Worm (Caenorhabditis elegans) whole organism, late embryonic: ENCODE data around the gene kcc-3.

ENCODE experiments used
- C38D4.7 ChIP-seq: fragments of 200-800 bp; sonication (Bioruptor generic); optimal IDR thresholded peaks from 2 replicates; lab custom pipeline; 2018; ENCODE audit warnings: mild to moderate bottlenecking, missing genetic modification characterization, moderate library complexity, missing compliant biosample characterization
- T23F11.4 ChIP-seq: fragments of 200-800 bp; sonication (Bioruptor generic); optimal IDR thresholded peaks from 2 replicates; lab custom pipeline; 2018; ENCODE audit warnings: mild to moderate bottlenecking, missing genetic modification characterization, missing compliant biosample characterization
- ahr-1 ChIP-seq: sonication (generic microtip); optimal IDR thresholded peaks from 2 replicates; lab custom pipeline; 2016; ENCODE audit warnings: missing genetic modification characterization, missing compliant biosample characterization
- ama-1 ChIP-seq: fragments of 150-350 bp; optimal IDR thresholded peaks from 2 replicates; lab custom pipeline; 2014
- ceh-14 ChIP-seq: sonication (generic microtip); optimal IDR thresholded peaks from 2 replicates; lab custom pipeline; 2016; ENCODE audit warnings: missing genotype, missing genetic modification characterization, missing compliant biosample characterization
- pqm-1 ChIP-seq: sonication (generic microtip); optimal IDR thresholded peaks from 2 replicates; lab custom pipeline; 2016; ENCODE audit warnings: missing genetic modification characterization, missing compliant biosample characterization
- rnt-1 ChIP-seq: sonication (generic microtip); optimal IDR thresholded peaks from 2 replicates; lab custom pipeline; 2016; ENCODE audit warnings: missing genetic modification characterization, missing compliant biosample characterization
- syd-9 ChIP-seq: sonication (generic microtip); optimal IDR thresholded peaks from 2 replicates; lab custom pipeline; 2016; ENCODE audit warnings: mild to moderate bottlenecking, missing genetic modification characterization, moderate library complexity, missing compliant biosample characterization
- tbx-2 ChIP-seq: sonication (generic microtip); optimal IDR thresholded peaks from 2 replicates; lab custom pipeline; 2016; ENCODE audit warnings: missing genetic modification characterization, missing compliant biosample characterization
- unc-55 ChIP-seq: sonication (generic microtip); optimal IDR thresholded peaks from 2 replicates; lab custom pipeline; 2017; ENCODE audit warnings: missing biosample characterization, missing genetic modification reagents, missing genetic modification characterization

DNA sequence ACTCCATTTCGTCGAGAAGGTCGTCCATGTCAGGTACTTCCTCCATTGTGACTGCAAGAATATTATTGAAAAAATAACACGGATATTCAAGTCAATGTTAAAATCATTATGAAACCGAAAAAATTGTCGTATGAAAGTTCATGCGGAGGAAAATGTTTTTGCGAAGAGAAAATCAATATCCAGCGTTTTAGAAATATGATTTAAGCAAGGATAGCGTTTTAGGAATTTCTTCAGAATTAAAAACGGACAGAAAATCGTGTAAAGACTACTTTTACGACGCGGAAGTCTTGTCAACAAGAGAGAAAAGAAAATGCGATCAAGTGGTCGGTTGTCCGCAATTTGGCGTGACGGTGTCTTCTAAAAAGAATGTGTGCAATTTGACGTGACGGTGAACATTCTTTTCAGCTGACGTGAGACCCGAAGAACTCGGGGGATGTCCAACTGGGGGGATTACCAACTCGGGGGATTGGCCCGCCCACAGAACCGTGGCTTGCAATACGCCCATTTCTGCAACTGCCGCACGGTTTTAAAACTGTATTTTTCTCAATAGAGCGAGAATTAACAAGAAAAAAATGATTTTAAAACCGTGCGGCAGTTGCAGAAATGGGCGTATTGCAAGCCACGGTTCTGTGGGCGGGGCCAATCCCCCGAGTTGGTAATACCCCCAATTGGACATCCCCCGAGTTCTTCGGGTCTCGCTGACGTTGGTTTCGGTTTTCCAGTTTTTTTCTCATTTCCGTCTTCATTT is 44.6 kb upstream of the kcc-3 start, which contains the start of the genes aka-1 and ubc-6:
- TF ChIP-seq tbx-2 (tag; lab: Kevin White, UChicago), result peak; percentile 90
- TF ChIP-seq rnt-1 (tag; lab: Kevin White, UChicago), result peak; percentile 86
- TF ChIP-seq unc-55 (GFP tag; lab: Kevin White, UChicago), result peak; percentile 1
- no peak for TF ChIP-seq C38D4.7
- no peak for TF ChIP-seq ama-1 (lab: Kevin White, UChicago)
- no peak for TF ChIP-seq syd-9 (tag; lab: Kevin White, UChicago)
- no peak for TF ChIP-seq T23F11.4
- no peak for TF ChIP-seq ahr-1 (tag; lab: Kevin White, UChicago)
- peak; percentile 42 for TF ChIP-seq pqm-1 (tag; lab: Kevin White, UChicago)
- TF ChIP-seq ceh-14 (tag; lab: Kevin White, UChicago), result peak; percentile 72
